Fruit fly (Drosophila melanogaster): Measurements from ENCODE around the gene CG12708.

CG12708 gene

DNA sequence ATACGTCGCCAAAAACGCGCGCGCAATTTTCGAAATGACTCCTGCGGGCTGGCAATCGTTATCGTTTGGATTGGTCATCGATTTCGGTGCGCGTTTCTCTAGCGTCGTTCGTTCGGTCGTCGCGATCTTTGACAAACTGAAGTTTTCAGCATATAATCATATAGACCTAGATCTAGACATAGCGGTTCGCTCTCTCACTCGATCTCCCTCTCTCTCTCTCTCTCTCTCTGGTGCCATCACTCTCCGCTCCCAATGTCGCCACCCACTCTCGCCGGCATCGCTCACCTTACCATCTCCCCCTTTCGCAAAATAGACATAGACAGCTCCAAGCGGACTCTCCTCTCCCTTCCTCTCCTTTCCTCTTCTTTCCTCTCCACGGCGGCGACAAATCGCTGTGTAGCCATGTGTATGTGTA lies 42.0 kb upstream of the CG12708 start, which contains the start of gene sog (continued):
- TF ChIP-seq CTCF (GFP tag; optimal IDR thresholded peaks at IDR 0.05) = no peak
- no peak for TF ChIP-seq CG17328 (GFP tag; IDR thresholded peaks at IDR 0.05)
- TF ChIP-seq onecut (GFP tag; IDR thresholded peaks at IDR 0.05) = 0 out of 2 replicates have a peak, but pooled peaks have one; percentile 6
- no peak for TF ChIP-seq CG9817 (tag; optimal IDR thresholded peaks at IDR 0.05)
- TF ChIP-seq Awh (GFP tag; IDR thresholded peaks at IDR 0.05) = 0 out of 2 replicates have a peak, but pooled peaks have one; percentile 12
- no peak for TF ChIP-seq CG9215 (GFP tag; IDR thresholded peaks at IDR 0.05)
- no peak for TF ChIP-seq H15 (GFP tag; IDR thresholded peaks at IDR 0.05)
- no peak for TF ChIP-seq ro (GFP tag; IDR thresholded peaks at IDR 0.05)
- peak; percentile 54 for TF ChIP-seq sens (GFP tag)
- TF ChIP-seq CG2120 (GFP tag; optimal IDR thresholded peaks at IDR 0.05) = peak; percentile 10
- TF ChIP-seq slbo (GFP tag; IDR thresholded peaks at IDR 0.05) = 0 out of 2 replicates have a peak, but pooled peaks have one; percentile 23
- no peak for TF ChIP-seq CG9876 (GFP tag; optimal IDR thresholded peaks at IDR 0.05)
- TF ChIP-seq Lpt (GFP tag; optimal IDR thresholded peaks at IDR 0.05) = no peak
- TF ChIP-seq nerfin-1 (tag; optimal IDR thresholded peaks at IDR 0.05) = no peak
- no peak for TF ChIP-seq Fer3 (tag; optimal IDR thresholded peaks at IDR 0.05)
- no peak for TF ChIP-seq YL-1 (GFP tag; optimal IDR thresholded peaks at IDR 0.05)
- no peak for TF ChIP-seq unpg (GFP tag; optimal IDR thresholded peaks at IDR 0.05)
- 0 out of 3 replicates have a peak, but pooled peaks have one; percentile 16 for TF ChIP-seq CG11695 (GFP tag; IDR thresholded peaks at IDR 0.05)
- no peak for TF ChIP-seq org-1 (GFP tag; optimal IDR thresholded peaks at IDR 0.05)
- no peak for TF ChIP-seq Pdp1 (GFP tag; optimal IDR thresholded peaks at IDR 0.05)
- no peak for TF ChIP-seq maf-S (GFP tag; optimal IDR thresholded peaks at IDR 0.05)
- no peak for TF ChIP-seq vfl (GFP tag; optimal IDR thresholded peaks at IDR 0.05)
- no peak for TF ChIP-seq CG7839 (tag; optimal IDR thresholded peaks at IDR 0.05)
- no peak for TF ChIP-seq CG30020 (tag; optimal IDR thresholded peaks at IDR 0.05)
- TF ChIP-seq ham (GFP tag; IDR thresholded peaks at IDR 0.05) = no peak
- TF ChIP-seq CG7556 (GFP tag; optimal IDR thresholded peaks at IDR 0.05) = no peak
- TF ChIP-seq jing (GFP tag; optimal IDR thresholded peaks at IDR 0.05) = no peak
- TF ChIP-seq CG11247 (GFP tag; IDR thresholded peaks at IDR 0.05) = no peak
- TF ChIP-seq danr (GFP tag; IDR thresholded peaks at IDR 0.05) = no peak
- no peak for TF ChIP-seq CG4404 (GFP tag; IDR thresholded peaks at IDR 0.05)
- no peak for TF ChIP-seq CG8478 (optimal IDR thresholded peaks at IDR 0.05)
- TF ChIP-seq CG1529 (GFP tag; optimal IDR thresholded peaks at IDR 0.05) = no peak
- TF ChIP-seq seq (GFP tag; IDR thresholded peaks at IDR 0.05) = no peak
- no peak for TF ChIP-seq CG14441 (GFP tag; IDR thresholded peaks at IDR 0.05)
- no peak for TF ChIP-seq CG8388 (GFP tag; optimal IDR thresholded peaks at IDR 0.05)
- TF ChIP-seq CG7987 (GFP tag; optimal IDR thresholded peaks at IDR 0.05) = no peak
- no peak for TF ChIP-seq H2.0 (GFP tag; IDR thresholded peaks at IDR 0.05)
- TF ChIP-seq ci (GFP tag; IDR thresholded peaks at IDR 0.05) = 0 out of 3 replicates have a peak, but pooled peaks have one; percentile 47

- TF ChIP-seq bsh (GFP tag; optimal IDR thresholded peaks at IDR 0.05) (peak in 1 of 2 experiments; percentile 40), sens (GFP tag) (peak; percentile 27), Drgx (GFP tag; IDR thresholded peaks at IDR 0.05) (peak; percentile 65), CG3838 (GFP tag; optimal IDR thresholded peaks at IDR 0.05) (no peak)
Observed at dm6 chrX:15639017-15639416, 36.3 kb upstream of the CG12708 start.

DNA sequence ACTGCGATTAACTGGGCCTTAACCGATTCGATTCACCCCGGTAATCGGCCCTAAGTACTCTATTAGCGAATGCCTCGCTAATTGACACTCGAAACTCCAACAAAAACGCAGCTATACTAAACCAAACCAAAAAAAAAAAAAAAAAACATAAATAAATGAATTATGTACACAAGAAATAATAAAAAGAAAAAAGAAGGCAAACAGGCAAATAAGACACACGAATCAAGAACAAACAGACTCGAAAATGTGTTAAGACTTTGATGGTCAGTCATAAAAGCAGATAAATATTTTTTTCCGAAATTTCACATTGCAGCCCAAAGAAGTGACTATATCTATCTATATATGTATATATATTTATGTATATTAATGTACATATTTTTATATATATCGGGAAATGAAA lies 35.3 kb upstream of the CG12708 start:
- TF ChIP-seq CG17568 (GFP tag; optimal IDR thresholded peaks at IDR 0.05) (peak; percentile 18), CG3407 (GFP tag; optimal IDR thresholded peaks at IDR 0.05) (peak; percentile 18), CG12659 (GFP tag; optimal IDR thresholded peaks at IDR 0.05) (peak; percentile 8), CG14014 (GFP tag; IDR thresholded peaks at IDR 0.05) (peak; percentile 27; the same call in 1 of the 2 replicates), cg (GFP tag; optimal IDR thresholded peaks at IDR 0.05) (no peak), otp (GFP tag; IDR thresholded peaks at IDR 0.05) (0 out of 3 replicates have a peak, but pooled peaks have one; percentile 46), CG9817 (tag; optimal IDR thresholded peaks at IDR 0.05) (peak; percentile 3), CG10209 (GFP tag; optimal IDR thresholded peaks at IDR 0.05) (peak; percentile 20), CG17359 (tag; optimal IDR thresholded peaks at IDR 0.05) (peak; percentile 41), sob (GFP tag; IDR thresholded peaks at IDR 0.05) (0 out of 2 replicates have a peak, but pooled peaks have one; percentile 21), so (GFP tag; IDR thresholded peaks at IDR 0.05) (0 out of 3 replicates have a peak, but pooled peaks have one; percentile 29), lab (GFP tag; optimal IDR thresholded peaks at IDR 0.05) (peak; percentile 43), Fer1 (GFP tag; optimal IDR thresholded peaks at IDR 0.05) (peak; percentile 34)
